Worm (Caenorhabditis elegans): ENCODE data around the gene F19C6.2.

The F19C6.2 gene

DNA sequence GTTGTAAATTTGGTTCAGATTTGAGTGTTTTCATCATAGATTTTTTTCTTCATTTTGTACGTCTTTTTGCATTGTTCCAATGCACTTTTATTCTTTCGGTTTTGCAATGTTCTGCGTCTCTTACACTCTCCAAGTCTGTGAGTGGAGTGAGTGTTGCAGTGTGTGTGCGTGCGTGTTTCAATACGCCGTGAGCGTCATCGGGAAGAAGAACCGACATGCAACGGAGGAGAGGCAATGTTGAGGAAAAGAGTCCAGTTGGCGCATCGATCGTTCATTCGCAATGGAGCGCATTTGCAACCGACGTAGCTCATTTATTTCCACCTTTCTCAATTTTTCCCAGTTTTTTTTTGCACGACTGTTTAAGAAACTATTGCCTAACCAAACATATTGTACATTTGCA lies 42.2 kb upstream of the F19C6.2 start, which contains the start of gene ZC506.1 (continued):
- TF ChIP-seq nhr-76 (tag; optimal IDR thresholded peaks at IDR 0.05), result peak; percentile 51
- no peak for TF ChIP-seq ceh-32 (tag; optimal IDR thresholded peaks at IDR 0.05; ENCODE audit: poor library complexity)
- peak; percentile 22 for TF ChIP-seq gei-8 (GFP tag; optimal IDR thresholded peaks at IDR 0.05)
- TF ChIP-seq nhr-11 (tag; optimal IDR thresholded peaks at IDR 0.05), result peak; percentile 95
- peak; percentile 68; the same call in 1 of the 2 replicates for TF ChIP-seq saeg-2 (GFP tag; IDR thresholded peaks at IDR 0.05)
- peak; percentile 76; the same call in 1 of the 2 replicates for TF ChIP-seq ceh-20 (GFP tag; IDR thresholded peaks at IDR 0.05)
- TF ChIP-seq dve-1 (tag; optimal IDR thresholded peaks at IDR 0.05; ENCODE audit: insufficient read depth), result peak; percentile 98
- peak; percentile 97 for TF ChIP-seq rbr-2 (tag; optimal IDR thresholded peaks at IDR 0.05)
- no peak for TF ChIP-seq lin-39 (tag; optimal IDR thresholded peaks at IDR 0.05)
- TF ChIP-seq F26F4.8 (GFP tag; conservative IDR thresholded peaks at IDR 0.05), result no peak
- no peak for TF ChIP-seq nhr-41 (GFP tag; IDR thresholded peaks at IDR 0.05)
- TF ChIP-seq daf-12 (tag; optimal IDR thresholded peaks at IDR 0.05), result no peak

- TF ChIP-seq unc-62 (GFP tag; optimal IDR thresholded peaks at IDR 0.05 in 1 of 2) (peak in 1 of 2 experiments; percentile 92), unc-62 (tag; optimal IDR thresholded peaks at IDR 0.05) (no peak), lim-7 (GFP tag; IDR thresholded peaks at IDR 0.05) (no peak), ceh-44 (GFP tag; IDR thresholded peaks at IDR 0.05) (no peak), lsy-2 (tag; optimal IDR thresholded peaks at IDR 0.05) (no peak), hlh-30 (tag; optimal IDR thresholded peaks at IDR 0.05; ENCODE audit: insufficient read depth) (no peak), php-3 (GFP tag; IDR thresholded peaks at IDR 0.05) (no peak), nhr-41 (GFP tag; IDR thresholded peaks at IDR 0.05) (no peak), lin-15B (tag; optimal IDR thresholded peaks at IDR 0.05) (no peak), aha-1 (tag) (peak; percentile 22), daf-16 (GFP tag; optimal IDR thresholded peaks at IDR 0.05) (no peak), daf-16 (tag; optimal IDR thresholded peaks at IDR 0.05) (no peak)
These were observed 38.2 kb upstream of the F19C6.2 start for ce11 chrX:9962535-9962934.

DNA sequence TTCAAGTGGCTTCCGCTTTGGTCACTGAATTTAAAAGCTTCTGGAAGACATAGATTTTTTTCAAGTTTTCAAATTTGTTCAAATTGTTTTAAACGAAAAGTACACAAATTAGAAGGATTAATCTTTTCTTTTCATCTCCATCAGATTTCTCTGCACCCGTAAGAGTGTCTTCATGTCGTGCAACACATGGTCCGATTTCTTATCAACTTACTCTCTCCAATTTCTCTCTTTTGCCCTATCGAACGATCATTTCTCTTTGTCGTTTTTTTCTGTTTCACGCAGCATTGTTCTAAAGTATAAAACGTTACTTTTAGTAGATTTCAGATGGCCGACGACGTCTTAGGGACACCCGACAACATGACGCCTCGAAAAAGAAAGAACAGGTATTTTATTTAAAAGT lies 35.5 kb upstream of the F19C6.2 start, which contains the start of gene pssy-1:
Gene pssy-1, plus strand, starts transcription at position 318 of the 400 bp plus-strand sequence.
- TF ChIP-seq madf-9 (GFP tag; conservative IDR thresholded peaks at IDR 0.05) (no peak), lsy-2 (tag; optimal IDR thresholded peaks at IDR 0.05) (no peak), duxl-1 (tag; optimal IDR thresholded peaks at IDR 0.05; ENCODE audit: poor library complexity) (no peak), skn-1 (tag; optimal IDR thresholded peaks at IDR 0.05) (no peak), Y48G9A.11 (GFP tag; IDR thresholded peaks at IDR 0.05) (no peak), mxl-3 (GFP tag; optimal IDR thresholded peaks at IDR 0.05) (no peak), jun-1 (tag; optimal IDR thresholded peaks at IDR 0.05) (no peak), mdt-29 (GFP tag; IDR thresholded peaks at IDR 0.05) (no peak), F26F4.8 (GFP tag; conservative IDR thresholded peaks at IDR 0.05) (no peak), F37D6.2 (tag; optimal IDR thresholded peaks at IDR 0.05) (no peak), nhr-111 (GFP tag; optimal IDR thresholded peaks at IDR 0.05) (no peak), lin-29 (GFP tag; IDR thresholded peaks at IDR 0.05) (no peak), zfp-2 (tag; optimal IDR thresholded peaks at IDR 0.05) (no peak), D1046.2 (GFP tag; IDR thresholded peaks at IDR 0.05) (no peak), zip-2 (tag; optimal IDR thresholded peaks at IDR 0.05) (no peak), lin-39 (tag; optimal IDR thresholded peaks at IDR 0.05) (no peak), madf-5 (GFP tag; IDR thresholded peaks at IDR 0.05) (no peak), hlh-30 (tag; optimal IDR thresholded peaks at IDR 0.05; ENCODE audit: insufficient read depth) (no peak)

DNA sequence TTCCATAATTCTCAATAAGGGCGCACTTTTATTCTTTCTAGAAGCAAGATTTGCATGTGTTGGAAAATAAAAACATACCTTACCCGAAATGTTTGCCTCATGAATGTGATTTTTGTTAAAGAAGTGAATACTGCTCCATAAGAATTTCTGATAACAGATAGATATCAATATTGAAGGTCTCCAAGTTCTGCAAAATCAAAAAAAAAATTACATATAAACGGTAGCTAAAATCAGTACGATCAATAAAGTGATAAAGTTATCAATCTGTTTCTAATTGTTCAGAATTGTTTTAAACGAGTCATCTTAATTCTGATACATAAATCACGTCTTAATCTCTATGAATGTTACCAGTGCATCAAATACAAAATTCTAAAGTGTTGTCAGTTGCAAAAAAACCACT lies 24.5 kb upstream of the F19C6.2 start, which contains the start of gene mgl-1:
Gene mgl-1, minus strand, starts transcription at position 101 of the 400 bp plus-strand sequence.
- no peak for TF ChIP-seq dve-1 (tag; optimal IDR thresholded peaks at IDR 0.05; ENCODE audit: insufficient read depth)
- peak; percentile 4 for TF ChIP-seq daf-12 (tag; optimal IDR thresholded peaks at IDR 0.05)

All from whole organism, L4 larva.